Fruit fly (Drosophila melanogaster) whole organism, embryonic: Measurements from ENCODE around the gene SecS.

Experiments
- ATbp ChIP-seq: fragments of 200-800 bp; sonication (Bioruptor generic); optimal IDR thresholded peaks from 2 replicates; lab custom pipeline; 2017; ENCODE audit warnings: missing biosample characterization, mild to moderate bottlenecking, missing genetic modification characterization, missing genetic modification reagents
- Abd-B ChIP-seq: fragments of 200-800 bp; sonication (Bioruptor generic); optimal IDR thresholded peaks from 2 replicates; lab custom pipeline; 2018; ENCODE audit warnings: missing biosample characterization, mild to moderate bottlenecking, missing genetic modification characterization, moderate library complexity
- CG11456 ChIP-seq: fragments of 200-800 bp; sonication (Bioruptor generic); IDR thresholded peaks from 3 replicates; pipeline ENCODE4 v1.3.6; 2022; ENCODE audit warnings: missing biosample characterization, missing genetic modification characterization
- CG11560 ChIP-seq: fragments of 200-800 bp; sonication (Bioruptor generic); IDR thresholded peaks from 3 replicates; pipeline ENCODE4 v1.3.6; 2022; ENCODE audit warnings: missing biosample characterization, missing genetic modification characterization
- CG12299 ChIP-seq: fragments of 200-800 bp; sonication (Bioruptor generic); optimal IDR thresholded peaks from 2 replicates; lab custom pipeline; 2018; ENCODE audit warnings: missing biosample characterization, mild to moderate bottlenecking, missing genetic modification characterization
- CG12659 ChIP-seq: fragments of 200-800 bp; sonication (Bioruptor generic); optimal IDR thresholded peaks from 3 replicates; lab custom pipeline; 2017; ENCODE audit warnings: mild to moderate bottlenecking, missing biosample characterization, missing genetic modification reagents, missing genetic modification characterization
- CG12769 ChIP-seq: fragments of 200-800 bp; sonication (Bioruptor generic); optimal IDR thresholded peaks from 2 replicates; lab custom pipeline; 2019; ENCODE audit warnings: missing biosample characterization, mild to moderate bottlenecking, missing genetic modification characterization, moderate library complexity
- CG13775 ChIP-seq: fragments of 200-800 bp; sonication (Bioruptor generic); optimal IDR thresholded peaks from 3 replicates; lab custom pipeline; 2017; ENCODE audit warnings: missing biosample characterization, mild to moderate bottlenecking, missing genetic modification characterization
- CG14860 ChIP-seq: fragments of 200-800 bp; sonication (Bioruptor generic); IDR thresholded peaks from 3 replicates; pipeline ENCODE4 v1.3.6; 2022; ENCODE audit warnings: missing biosample characterization, missing genetic modification characterization; ENCODE audit not compliant: partially characterized antibody
- CG15601 ChIP-seq: fragments of 200-800 bp; sonication (Bioruptor generic); optimal IDR thresholded peaks from 3 replicates; lab custom pipeline; 2019; ENCODE audit warnings: missing biosample characterization, mild to moderate bottlenecking, missing genetic modification characterization, moderate library complexity
- CG16813 ChIP-seq: fragments of 200-800 bp; sonication (Bioruptor generic); IDR thresholded peaks from 3 replicates; pipeline ENCODE4 v1.3.6; 2022; ENCODE audit warnings: missing biosample characterization, missing genetic modification characterization; ENCODE audit not compliant: partially characterized antibody
- CG16815 ChIP-seq: fragments of 200-800 bp; sonication (Bioruptor generic); optimal IDR thresholded peaks from 3 replicates; lab custom pipeline; 2017; ENCODE audit warnings: missing biosample characterization, mild to moderate bottlenecking, missing genetic modification characterization
- CG31365 ChIP-seq: fragments of 200-800 bp; sonication (Bioruptor generic); optimal IDR thresholded peaks from 2 replicates; lab custom pipeline; 2018; ENCODE audit warnings: missing biosample characterization, mild to moderate bottlenecking, missing genetic modification characterization
- CG31388 ChIP-seq: fragments of 200-800 bp; sonication (Bioruptor generic); optimal IDR thresholded peaks from 2 replicates; lab custom pipeline; 2016; ENCODE audit warnings: missing biosample characterization, missing genetic modification characterization
- CG32532 ChIP-seq: fragments of 200-800 bp; sonication (Bioruptor generic); IDR thresholded peaks from 2 replicates; pipeline ENCODE4 v1.3.6; 2022; ENCODE audit warnings: missing biosample characterization, missing genetic modification characterization
- CG33213 ChIP-seq: fragments of 200-800 bp; sonication (Bioruptor generic); optimal IDR thresholded peaks from 3 replicates; lab custom pipeline; 2016; ENCODE audit warnings: missing biosample characterization, missing genetic modification characterization
- CG6254 ChIP-seq: fragments of 200-800 bp; sonication (Bioruptor generic); optimal IDR thresholded peaks from 3 replicates; lab custom pipeline; 2017; ENCODE audit warnings: mild to moderate bottlenecking, missing biosample characterization, missing genetic modification reagents, missing genetic modification characterization
- CG7271 ChIP-seq: fragments of 200-800 bp; sonication (Bioruptor generic); optimal IDR thresholded peaks from 2 replicates; lab custom pipeline; 2018; ENCODE audit warnings: missing biosample characterization, mild to moderate bottlenecking, missing genetic modification characterization, moderate library complexity
- CG7786 ChIP-seq: fragments of 200-800 bp; sonication (Bioruptor generic); optimal IDR thresholded peaks from 2 replicates; lab custom pipeline; 2016; ENCODE audit warnings: missing biosample characterization, missing genetic modification characterization
- CG7928 ChIP-seq: fragments of 200-800 bp; sonication (Bioruptor generic); optimal IDR thresholded peaks from 2 replicates; lab custom pipeline; 2017; ENCODE audit warnings: missing biosample characterization, mild to moderate bottlenecking, missing genetic modification characterization
- CG7963 ChIP-seq: fragments of 200-800 bp; sonication (Bioruptor generic); IDR thresholded peaks from 3 replicates; pipeline ENCODE4 v1.3.6; 2022; ENCODE audit warnings: missing biosample characterization, missing genetic modification characterization; ENCODE audit not compliant: partially characterized antibody
- CG9437 ChIP-seq: fragments of 200-800 bp; sonication (Bioruptor generic); optimal IDR thresholded peaks from 2 replicates; lab custom pipeline; 2018; ENCODE audit warnings: missing biosample characterization, mild to moderate bottlenecking, missing genetic modification characterization
- Fer3 ChIP-seq: fragments of 200-800 bp; sonication (Bioruptor generic); optimal IDR thresholded peaks from 2 replicates; lab custom pipeline; 2018; ENCODE audit warnings: missing biosample characterization, mild to moderate bottlenecking, missing genetic modification characterization, moderate library complexity
- Hmx ChIP-seq: fragments of 200-800 bp; sonication (Bioruptor generic); optimal IDR thresholded peaks from 2 replicates; lab custom pipeline; 2016; ENCODE audit warnings: missing biosample characterization, missing genetic modification characterization
- Hr51 ChIP-seq, 2 experiments: fragments of 200-800 bp; sonication (Bioruptor generic); optimal IDR thresholded peaks; 2 replicates in 1 of 2; 3 replicates in 1 of 2; lab custom pipeline; 2016 to 2018; ENCODE audit warnings: missing biosample characterization in 2 of 2, missing genetic modification characterization in 2 of 2, mild to moderate bottlenecking in 1 of 2, moderate library complexity in 1 of 2
- MESR4 ChIP-seq: fragments of 200-800 bp; sonication (Bioruptor generic); optimal IDR thresholded peaks from 2 replicates; lab custom pipeline; 2018; ENCODE audit warnings: missing biosample characterization, mild to moderate bottlenecking, missing genetic modification characterization, moderate library complexity
- Opbp ChIP-seq: fragments of 200-800 bp; sonication (Bioruptor generic); IDR thresholded peaks from 3 replicates; pipeline ENCODE4 v1.3.6; 2022; ENCODE audit warnings: missing biosample characterization, missing genetic modification characterization; ENCODE audit not compliant: partially characterized antibody
- Ssrp ChIP-seq: fragments of 200-800 bp; sonication (Bioruptor generic); optimal IDR thresholded peaks from 2 replicates; lab custom pipeline; 2018; ENCODE audit warnings: missing biosample characterization, mild to moderate bottlenecking, missing genetic modification characterization, moderate library complexity
- Tbp ChIP-seq: fragments of >200 bp; optimal IDR thresholded peaks from 2 replicates; lab custom pipeline; 2018; ENCODE audit warnings: missing biosample characterization, missing genetic modification characterization
- YL-1 ChIP-seq: fragments of 200-800 bp; sonication (Bioruptor generic); optimal IDR thresholded peaks from 3 replicates; lab custom pipeline; 2017; ENCODE audit warnings: missing biosample characterization, mild to moderate bottlenecking, missing genetic modification characterization
- chn ChIP-seq: fragments of 200-800 bp; sonication (Bioruptor generic); optimal IDR thresholded peaks from 2 replicates; lab custom pipeline; 2016; ENCODE audit warnings: missing biosample characterization, missing genetic modification characterization
- crol ChIP-seq: fragments of 200-800 bp; sonication (Bioruptor generic); IDR thresholded peaks from 2 replicates; pipeline ENCODE4 v1.3.6; 2022; ENCODE audit warnings: missing biosample characterization, missing genetic modification characterization
- dysf ChIP-seq: fragments of 200-800 bp; sonication (Bioruptor generic); IDR thresholded peaks from 3 replicates; pipeline ENCODE4 v1.3.6; 2022; ENCODE audit warnings: missing biosample characterization, missing genetic modification characterization
- esg ChIP-seq: fragments of 200-800 bp; sonication (Bioruptor generic); conservative IDR thresholded peaks from 2 replicates; pipeline ENCODE4 v1.3.6; 2022; ENCODE audit warnings: missing biosample characterization, missing genetic modification characterization
- ewg ChIP-seq: fragments of 200-800 bp; sonication (Bioruptor generic); optimal IDR thresholded peaks from 3 replicates; lab custom pipeline; 2017; ENCODE audit warnings: mild to moderate bottlenecking, missing biosample characterization, missing genetic modification reagents, missing genetic modification characterization
- fd96Cb ChIP-seq: fragments of 200-800 bp; sonication (Bioruptor generic); optimal IDR thresholded peaks from 2 replicates; lab custom pipeline; 2018; ENCODE audit warnings: missing biosample characterization, mild to moderate bottlenecking, missing genetic modification characterization, moderate library complexity
- ftz-f1 ChIP-seq: fragments of 200-800 bp; sonication (Bioruptor generic); optimal IDR thresholded peaks from 2 replicates; lab custom pipeline; 2016; ENCODE audit warnings: missing biosample characterization, missing genetic modification characterization
- gcm ChIP-seq: fragments of 200-800 bp; sonication (Bioruptor generic); optimal IDR thresholded peaks from 2 replicates; lab custom pipeline; 2019; ENCODE audit warnings: missing biosample characterization, mild to moderate bottlenecking, missing genetic modification characterization, moderate library complexity
- kni ChIP-seq: fragments of 200-800 bp; sonication (Bioruptor generic); optimal IDR thresholded peaks from 3 replicates; lab custom pipeline; 2017; ENCODE audit warnings: mild to moderate bottlenecking, missing biosample characterization, missing genetic modification reagents, missing genetic modification characterization
- mirr ChIP-seq: fragments of 200-800 bp; sonication (Bioruptor generic); optimal IDR thresholded peaks from 3 replicates; lab custom pipeline; 2018; ENCODE audit warnings: missing biosample characterization, mild to moderate bottlenecking, missing genetic modification characterization
- nerfin-1 ChIP-seq: fragments of 200-800 bp; sonication (Bioruptor generic); optimal IDR thresholded peaks from 3 replicates; lab custom pipeline; 2019; ENCODE audit warnings: missing biosample characterization, mild to moderate bottlenecking, missing genetic modification characterization, moderate library complexity
- sens ChIP-seq: fragments of 200-800 bp; sonication (Bioruptor generic); peaks from one replicate; lab custom pipeline; 2016; ENCODE audit warnings: missing biosample characterization, missing genetic modification characterization
- shn ChIP-seq: fragments of 200-800 bp; sonication (Bioruptor generic); optimal IDR thresholded peaks from 3 replicates; lab custom pipeline; 2016; ENCODE audit warnings: missing biosample characterization, missing genetic modification characterization
- sqz ChIP-seq: fragments of 200-800 bp; sonication (Bioruptor generic); optimal IDR thresholded peaks from 3 replicates; lab custom pipeline; 2018; ENCODE audit warnings: missing biosample characterization, mild to moderate bottlenecking, missing genetic modification characterization
- twi ChIP-seq: fragments of 200-800 bp; optimal IDR thresholded peaks from 2 replicates; lab custom pipeline; 2019; ENCODE audit warnings: missing biosample characterization, mild to moderate bottlenecking, missing genetic modification characterization, moderate library complexity
- usp ChIP-seq: fragments of >200 bp; optimal IDR thresholded peaks from 2 replicates; lab custom pipeline; 2017; ENCODE audit warnings: missing biosample characterization, missing genetic modification characterization
- vnd ChIP-seq: fragments of 200-800 bp; sonication (Bioruptor generic); IDR thresholded peaks from 3 replicates; pipeline ENCODE4 v1.3.6; 2022; ENCODE audit warnings: missing biosample characterization, missing genetic modification characterization; ENCODE audit not compliant: partially characterized antibody
- zfh2 ChIP-seq: fragments of 200-800 bp; sonication (Bioruptor generic); optimal IDR thresholded peaks from 2 replicates; lab custom pipeline; 2016; ENCODE audit warnings: missing biosample characterization, missing genetic modification characterization

SecS gene

dm6 chr3R:5612372-5613113, 11.3 kb downstream of the SecS start, which contains the start of gene Rga (continued):
- no peak for TF ChIP-seq crol (GFP tag; lab: Robert Waterston, UW)
- TF ChIP-seq CG12299 (tag; lab: Kevin White, UChicago) = no peak
- no peak for TF ChIP-seq CG31388 (GFP tag; lab: Kevin White, UChicago)
- no peak for TF ChIP-seq gcm (GFP tag; lab: Kevin White, UChicago)
- no peak for TF ChIP-seq CG33213 (GFP tag; lab: Kevin White, UChicago)
- TF ChIP-seq CG16815 (GFP tag; lab: Kevin White, UChicago) = no peak
- no peak for TF ChIP-seq kni
- TF ChIP-seq ftz-f1 = no peak
- TF ChIP-seq CG7786 (GFP tag; lab: Kevin White, UChicago) = no peak
- 0 out of 2 replicates have a peak, but pooled peaks have one; percentile 16 for TF ChIP-seq CG32532 (GFP tag; lab: Robert Waterston, UW)
- TF ChIP-seq Ssrp = no peak
- TF ChIP-seq, all 482 proteins: peak for 22

DNA sequence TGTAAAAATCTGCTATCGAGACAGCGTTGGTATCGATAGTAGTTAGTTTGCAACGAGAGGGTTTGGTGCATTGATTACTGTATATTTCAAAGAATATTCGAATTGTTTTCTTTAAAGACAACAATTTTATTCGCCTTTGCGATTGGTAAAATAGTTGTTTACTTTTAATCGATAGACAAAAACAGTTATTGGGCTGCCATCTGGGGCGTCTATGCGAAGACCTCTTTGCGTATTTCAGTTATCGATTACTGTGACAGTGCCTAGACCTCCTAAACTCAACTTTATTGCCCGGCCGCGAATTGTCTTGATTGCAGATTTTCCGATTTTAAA, 11.8 kb downstream of the SecS start, which contains the start of gene Atu:
TSS of gene Atu (plus strand) at position 245 of the 330 bp plus-strand sequence.
- peak; percentile 55 for TF ChIP-seq CG12769 (tag; lab: Kevin White, UChicago)
- peak; percentile 8 for TF ChIP-seq sqz
- TF ChIP-seq CG7928 (GFP tag; lab: Kevin White, UChicago) = peak; percentile 51
- TF ChIP-seq Hr51 (GFP tag; optimal IDR thresholded peaks at IDR 0.05; lab: Kevin White, UChicago) = peak in 1 of 2 experiments; percentile 3
- peak; percentile 54 for TF ChIP-seq shn
- peak; percentile 93 for TF ChIP-seq CG16813 (GFP tag; lab: Robert Waterston, UW)
- peak; percentile 24 for TF ChIP-seq CG9437 (GFP tag; lab: Kevin White, UChicago)
- TF ChIP-seq Hmx = no peak
- peak; percentile 35 for TF ChIP-seq CG13775 (GFP tag; lab: Kevin White, UChicago)
- TF ChIP-seq CG7271 (tag; lab: Kevin White, UChicago) = no peak
- peak; percentile 38 for TF ChIP-seq zfh2 (GFP tag; lab: Kevin White, UChicago)
- TF ChIP-seq twi (tag; lab: Kevin White, UChicago) = peak; percentile 31
- peak; percentile 73 for TF ChIP-seq Abd-B
- TF ChIP-seq usp (GFP tag; lab: Kevin White, UChicago) = no peak
- TF ChIP-seq MESR4 (GFP tag; lab: Kevin White, UChicago) = peak; percentile 24
- 0 out of 3 replicates have a peak, but pooled peaks have one; percentile 10 for TF ChIP-seq CG11560 (tag; lab: Robert Waterston, UW)
- TF ChIP-seq Tbp (GFP tag; lab: Kevin White, UChicago) = peak; percentile 26
- TF ChIP-seq Opbp (GFP tag; lab: Robert Waterston, UW) = peak; percentile 91
- no peak for TF ChIP-seq ATbp (GFP tag; lab: Kevin White, UChicago)
- TF ChIP-seq fd96Cb = no peak
- peak; percentile 94 for TF ChIP-seq CG14860
- peak; percentile 29 for TF ChIP-seq Fer3 (tag; lab: Kevin White, UChicago)
- peak; percentile 18 for TF ChIP-seq nerfin-1 (tag; lab: Kevin White, UChicago)
- TF ChIP-seq dysf (GFP tag; lab: Robert Waterston, UW) = no peak
- peak; percentile 88 for TF ChIP-seq sens (GFP tag; lab: Kevin White, UChicago)
- TF ChIP-seq vnd (GFP tag; lab: Robert Waterston, UW) = peak; percentile 86
- TF ChIP-seq YL-1 (GFP tag; lab: Kevin White, UChicago) = peak; percentile 81
- TF ChIP-seq CG11456 (GFP tag; lab: Robert Waterston, UW) = no peak
- TF ChIP-seq ewg (GFP tag; lab: Kevin White, UChicago) = peak; percentile 3
- TF ChIP-seq esg (GFP tag; lab: Robert Waterston, UW) = no peak
- no peak for TF ChIP-seq CG6254 (GFP tag; lab: Kevin White, UChicago)
- peak; percentile 84 for TF ChIP-seq CG7963
- peak; percentile 74 for TF ChIP-seq CG12659 (GFP tag; lab: Kevin White, UChicago)
- peak; percentile 39 for TF ChIP-seq chn (GFP tag; lab: Kevin White, UChicago)
- TF ChIP-seq mirr (GFP tag; lab: Kevin White, UChicago) = no peak
- peak; percentile 28 for TF ChIP-seq CG15601 (tag; lab: Kevin White, UChicago)
- no peak for TF ChIP-seq CG31365 (tag; lab: Kevin White, UChicago)
